Comparison of ENCODE assay signal across 2 fruit fly cellular contexts in the genomic region with DNA sequence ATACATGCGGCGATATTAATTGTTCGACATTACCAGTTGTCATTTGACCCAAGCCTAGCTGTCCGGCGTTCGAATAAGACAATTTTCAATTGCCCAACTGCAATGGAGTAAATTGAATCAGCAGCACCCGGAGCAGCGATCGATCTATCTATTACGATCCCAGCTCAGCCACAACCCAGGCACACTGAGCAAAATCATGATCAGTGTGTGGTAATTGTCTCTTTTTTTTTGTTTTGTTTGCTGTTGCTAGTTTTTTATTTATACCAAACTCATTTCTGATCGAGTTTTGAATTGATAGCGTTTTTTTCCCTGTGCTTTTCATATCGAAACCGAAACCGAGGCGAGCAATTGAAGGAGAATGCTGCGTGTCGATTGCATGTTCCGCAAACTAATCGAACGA.
TF ChIP-seq lines count a peak whose summit lies in the region.

No protein-coding gene starts in this region.

TF ChIP-seq in whole organism, embryonic, 481 proteins besides CTCF, POLR2A, EP300 and RAD21 (continued from another document):
- TF ChIP-seq ind (GFP tag; optimal IDR thresholded peaks at IDR 0.05; lab: Kevin White, UChicago) (no peak), zf30C (GFP tag; optimal IDR thresholded peaks at IDR 0.05; lab: Kevin White, UChicago) (peak; percentile 40), Lpt (GFP tag; optimal IDR thresholded peaks at IDR 0.05; lab: Kevin White, UChicago) (no peak), CG42726 (GFP tag; IDR thresholded peaks at IDR 0.05; lab: Robert Waterston, UW; ENCODE audit: partially characterized antibody) (no peak), CG15514 (GFP tag; optimal IDR thresholded peaks at IDR 0.05; lab: Kevin White, UChicago) (no peak), CG3847 (GFP tag; IDR thresholded peaks at IDR 0.05; lab: Robert Waterston, UW) (no peak), bsh (GFP tag; optimal IDR thresholded peaks at IDR 0.05; lab: Kevin White, UChicago) (peak in 1 of 2 experiments; percentile 9), otp (GFP tag; IDR thresholded peaks at IDR 0.05; lab: Robert Waterston, UW) (no peak), CG4854 (GFP tag; optimal IDR thresholded peaks at IDR 0.05; lab: Kevin White, UChicago) (no peak), yki (optimal IDR thresholded peaks at IDR 0.05; lab: Kevin White, UChicago) (no peak), CG14441 (GFP tag; IDR thresholded peaks at IDR 0.05; lab: Robert Waterston, UW) (peak; percentile 37; the same call in 1 of the 2 replicates), CG10959 (GFP tag; IDR thresholded peaks at IDR 0.05; lab: Robert Waterston, UW) (no peak), nmo (GFP tag; optimal IDR thresholded peaks at IDR 0.05; lab: Kevin White, UChicago) (no peak), Ptx1 (GFP tag; IDR thresholded peaks at IDR 0.05; lab: Robert Waterston, UW) (peak; percentile 8; the same call in 1 of the 2 replicates), lab (GFP tag; optimal IDR thresholded peaks at IDR 0.05; lab: Kevin White, UChicago) (peak; percentile 9), row (GFP tag; IDR thresholded peaks at IDR 0.05; lab: Robert Waterston, UW) (peak; percentile 28; the same call in 1 of the 3 replicates), gem (tag; optimal IDR thresholded peaks at IDR 0.05; lab: Kevin White, UChicago) (peak; percentile 12), YL-1 (GFP tag; optimal IDR thresholded peaks at IDR 0.05; lab: Kevin White, UChicago) (no peak), CG13775 (GFP tag; optimal IDR thresholded peaks at IDR 0.05; lab: Kevin White, UChicago) (no peak), CG8944 (GFP tag; optimal IDR thresholded peaks at IDR 0.05; lab: Kevin White, UChicago) (no peak), z (GFP tag; IDR thresholded peaks at IDR 0.05; lab: Robert Waterston, UW) (no peak)

TF ChIP-seq in whole organism, prepupa, 60 proteins besides CTCF, POLR2A, EP300 and RAD21 (continued from another document):
- TF ChIP-seq OdsH (GFP tag; optimal IDR thresholded peaks at IDR 0.05; lab: Kevin White, UChicago) (no peak), CG31627 (GFP tag; optimal IDR thresholded peaks at IDR 0.05; lab: Kevin White, UChicago) (no peak), CG9139 (GFP tag; optimal IDR thresholded peaks at IDR 0.05; lab: Kevin White, UChicago) (no peak), Hr4 (GFP tag; optimal IDR thresholded peaks at IDR 0.05; lab: Kevin White, UChicago) (peak; percentile 30), Eip75B (GFP tag; optimal IDR thresholded peaks at IDR 0.05; lab: Kevin White, UChicago) (no peak), lz (GFP tag; optimal IDR thresholded peaks at IDR 0.05; lab: Kevin White, UChicago) (no peak), fd85E (GFP tag; optimal IDR thresholded peaks at IDR 0.05; lab: Kevin White, UChicago) (no peak), Gug (GFP tag; IDR thresholded peaks at IDR 0.05; lab: Robert Waterston, UW) (peak; percentile 25; the same call in 1 of the 2 replicates), CG6276 (GFP tag; optimal IDR thresholded peaks at IDR 0.05; lab: Kevin White, UChicago) (no peak), Sox14 (GFP tag; optimal IDR thresholded peaks at IDR 0.05; lab: Kevin White, UChicago) (no peak), CG16779 (tag; optimal IDR thresholded peaks at IDR 0.05; lab: Kevin White, UChicago) (no peak), Ets21C (GFP tag; optimal IDR thresholded peaks at IDR 0.05; lab: Kevin White, UChicago) (no peak), topi (GFP tag; optimal IDR thresholded peaks at IDR 0.05; lab: Kevin White, UChicago) (no peak), vri (GFP tag; optimal IDR thresholded peaks at IDR 0.05; lab: Kevin White, UChicago) (no peak), net (GFP tag; optimal IDR thresholded peaks at IDR 0.05; lab: Kevin White, UChicago) (no peak), CG7368 (GFP tag; optimal IDR thresholded peaks at IDR 0.05; lab: Kevin White, UChicago) (no peak), CG3919 (GFP tag; optimal IDR thresholded peaks at IDR 0.05; lab: Kevin White, UChicago) (no peak), CG6808 (GFP tag; optimal IDR thresholded peaks at IDR 0.05; lab: Kevin White, UChicago) (no peak), CG6163 (GFP tag; IDR thresholded peaks at IDR 0.05; lab: Robert Waterston, UW) (peak; percentile 69), Met (GFP tag; optimal IDR thresholded peaks at IDR 0.05; lab: Kevin White, UChicago) (no peak), fd59A (GFP tag; optimal IDR thresholded peaks at IDR 0.05; lab: Kevin White, UChicago) (no peak), esn (GFP tag; optimal IDR thresholded peaks at IDR 0.05; lab: Kevin White, UChicago) (no peak), CG11762 (GFP tag; optimal IDR thresholded peaks at IDR 0.05; lab: Kevin White, UChicago; ENCODE audit: insufficient read depth) (no peak), Hr38 (GFP tag; optimal IDR thresholded peaks at IDR 0.05; lab: Kevin White, UChicago) (no peak), Hr39 (GFP tag; optimal IDR thresholded peaks at IDR 0.05; lab: Kevin White, UChicago) (no peak), ss (GFP tag; optimal IDR thresholded peaks at IDR 0.05; lab: Kevin White, UChicago) (peak in 1 of 2 experiments; percentile 80), CG8319 (GFP tag; optimal IDR thresholded peaks at IDR 0.05; lab: Kevin White, UChicago) (no peak), CG8632 (GFP tag; optimal IDR thresholded peaks at IDR 0.05; lab: Kevin White, UChicago) (no peak)
